Fruit fly (Drosophila melanogaster) whole organism, pupa: ENCODE data around the gene CG5516.

Experiments used
- CG10348 ChIP-seq: fragments of 200-800 bp; sonication (Bioruptor generic); IDR thresholded peaks from 2 replicates; pipeline ENCODE4 v1.3.6; 2022; ENCODE audit warnings: missing biosample characterization, missing genetic modification characterization
- CG12605 ChIP-seq: fragments of 200-800 bp; sonication (Bioruptor generic); IDR thresholded peaks from 2 replicates; pipeline ENCODE4 v1.3.6; 2022; ENCODE audit warnings: missing biosample characterization, missing genetic modification characterization
- CG13204 ChIP-seq: fragments of 200-800 bp; sonication (Bioruptor generic); optimal IDR thresholded peaks from 2 replicates; lab custom pipeline; 2018; ENCODE audit warnings: missing biosample characterization, mild to moderate bottlenecking, missing genetic modification characterization, moderate library complexity
- CG14655 ChIP-seq: fragments of 200-800 bp; sonication (Bioruptor generic); optimal IDR thresholded peaks from 3 replicates; lab custom pipeline; 2017; ENCODE audit warnings: mild to moderate bottlenecking, missing biosample characterization, missing genetic modification reagents, missing genetic modification characterization
- CG15710 ChIP-seq: fragments of 200-800 bp; sonication (Bioruptor generic); optimal IDR thresholded peaks from 2 replicates; lab custom pipeline; 2018; ENCODE audit warnings: missing biosample characterization, mild to moderate bottlenecking, missing genetic modification characterization, moderate library complexity
- CG17806 ChIP-seq: fragments of 200-800 bp; sonication (Bioruptor generic); optimal IDR thresholded peaks from 2 replicates; lab custom pipeline; 2018; ENCODE audit warnings: missing biosample characterization, mild to moderate bottlenecking, missing genetic modification characterization, moderate library complexity
- CG32121 ChIP-seq: fragments of 200-800 bp; sonication (Bioruptor generic); IDR thresholded peaks from 2 replicates; pipeline ENCODE4 v1.3.6; 2022; ENCODE audit warnings: missing biosample characterization, missing genetic modification characterization
- CG34367 ChIP-seq: fragments of 200-800 bp; sonication (Bioruptor generic); optimal IDR thresholded peaks from 2 replicates; lab custom pipeline; 2018; ENCODE audit warnings: missing biosample characterization, mild to moderate bottlenecking, missing genetic modification characterization
- CG4496 ChIP-seq: fragments of 200-800 bp; sonication (Bioruptor generic); IDR thresholded peaks from 3 replicates; pipeline ENCODE4 v1.3.6; 2022; ENCODE audit warnings: missing biosample characterization, missing genetic modification characterization
- CG8159 ChIP-seq: fragments of 200-800 bp; sonication (Bioruptor generic); optimal IDR thresholded peaks from 3 replicates; lab custom pipeline; 2018; ENCODE audit warnings: missing biosample characterization, mild to moderate bottlenecking, missing genetic modification characterization, moderate library complexity
- CG8301 ChIP-seq: fragments of 200-800 bp; sonication (Bioruptor generic); optimal IDR thresholded peaks from 2 replicates; lab custom pipeline; 2018; ENCODE audit warnings: missing biosample characterization, mild to moderate bottlenecking, missing genetic modification characterization
- CG9948 ChIP-seq: fragments of 200-800 bp; sonication (Bioruptor generic); optimal IDR thresholded peaks from 2 replicates; lab custom pipeline; 2018; ENCODE audit warnings: missing biosample characterization, mild to moderate bottlenecking, missing genetic modification characterization, moderate library complexity
- D1 ChIP-seq: fragments of 200-800 bp; sonication (Bioruptor generic); optimal IDR thresholded peaks from 2 replicates; lab custom pipeline; 2018; ENCODE audit warnings: missing biosample characterization, mild to moderate bottlenecking, missing genetic modification characterization, moderate library complexity
- EcR ChIP-seq: fragments of 200-800 bp; sonication (Bioruptor generic); optimal IDR thresholded peaks from 3 replicates; lab custom pipeline; 2019; ENCODE audit warnings: missing biosample characterization, missing genetic modification characterization, mild to moderate bottlenecking, moderate library complexity, missing genetic modification reagents
- Ets98B ChIP-seq: fragments of 200-800 bp; sonication (Bioruptor generic); IDR thresholded peaks from 2 replicates; pipeline ENCODE4 v1.3.6; 2022; ENCODE audit warnings: missing biosample characterization, missing genetic modification characterization
- Pif1A ChIP-seq: fragments of 200-800 bp; sonication (Bioruptor generic); optimal IDR thresholded peaks from 3 replicates; lab custom pipeline; 2016; ENCODE audit warnings: missing biosample characterization, missing genetic modification characterization
- Pif1B ChIP-seq: fragments of 200-800 bp; sonication (Bioruptor generic); optimal IDR thresholded peaks from 3 replicates; lab custom pipeline; 2016; ENCODE audit warnings: missing biosample characterization, missing genetic modification characterization
- Snoo ChIP-seq: fragments of 200-800 bp; sonication (Bioruptor generic); optimal IDR thresholded peaks from 3 replicates; lab custom pipeline; 2017; ENCODE audit warnings: missing biosample characterization, mild to moderate bottlenecking, missing genetic modification characterization, inconsistent platforms
- fd96Ca ChIP-seq: fragments of 200-800 bp; sonication (Bioruptor generic); IDR thresholded peaks from 3 replicates; pipeline ENCODE4 v1.3.6; 2022; ENCODE audit warnings: missing biosample characterization, missing genetic modification characterization
- gl ChIP-seq: fragments of 200-800 bp; sonication (Bioruptor generic); optimal IDR thresholded peaks from 2 replicates; lab custom pipeline; 2018; ENCODE audit warnings: missing biosample characterization, mild to moderate bottlenecking, missing genetic modification characterization
- rn ChIP-seq: fragments of 200-800 bp; sonication (Bioruptor generic); IDR thresholded peaks from 2 replicates; pipeline ENCODE4 v1.3.6; 2022; ENCODE audit warnings: missing biosample characterization, missing genetic modification characterization

Gene CG5516

DNA sequence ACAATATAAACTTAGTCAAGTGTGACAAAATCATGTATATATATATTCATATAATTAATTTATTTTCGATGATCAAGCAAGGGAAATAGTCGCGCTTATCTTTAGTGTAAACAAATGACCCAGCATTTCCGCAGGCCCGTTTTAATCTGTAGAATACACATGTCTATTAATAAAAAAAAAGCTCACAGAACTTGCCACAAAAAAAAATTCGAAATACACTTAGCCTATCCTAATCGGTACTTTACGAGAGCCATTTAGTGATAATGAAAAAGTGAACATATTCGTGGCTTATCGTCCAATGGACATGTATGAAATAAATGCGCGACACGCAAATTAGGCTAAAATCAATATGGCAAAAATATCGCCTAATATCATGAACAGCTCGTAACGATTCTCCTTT is 11.5 kb downstream of the CG5516 start:
- TF ChIP-seq CG14655 (GFP tag; lab: Kevin White, UChicago) (no peak), D1 (tag; lab: Kevin White, UChicago) (no peak), Ets98B (GFP tag; lab: Robert Waterston, UW) (no peak), CG15710 (no peak), Snoo (tag; lab: Kevin White, UChicago) (no peak), CG8159 (tag; lab: Kevin White, UChicago) (no peak), CG9948 (no peak), gl (no peak), Pif1A (GFP tag; lab: Kevin White, UChicago) (no peak)

DNA sequence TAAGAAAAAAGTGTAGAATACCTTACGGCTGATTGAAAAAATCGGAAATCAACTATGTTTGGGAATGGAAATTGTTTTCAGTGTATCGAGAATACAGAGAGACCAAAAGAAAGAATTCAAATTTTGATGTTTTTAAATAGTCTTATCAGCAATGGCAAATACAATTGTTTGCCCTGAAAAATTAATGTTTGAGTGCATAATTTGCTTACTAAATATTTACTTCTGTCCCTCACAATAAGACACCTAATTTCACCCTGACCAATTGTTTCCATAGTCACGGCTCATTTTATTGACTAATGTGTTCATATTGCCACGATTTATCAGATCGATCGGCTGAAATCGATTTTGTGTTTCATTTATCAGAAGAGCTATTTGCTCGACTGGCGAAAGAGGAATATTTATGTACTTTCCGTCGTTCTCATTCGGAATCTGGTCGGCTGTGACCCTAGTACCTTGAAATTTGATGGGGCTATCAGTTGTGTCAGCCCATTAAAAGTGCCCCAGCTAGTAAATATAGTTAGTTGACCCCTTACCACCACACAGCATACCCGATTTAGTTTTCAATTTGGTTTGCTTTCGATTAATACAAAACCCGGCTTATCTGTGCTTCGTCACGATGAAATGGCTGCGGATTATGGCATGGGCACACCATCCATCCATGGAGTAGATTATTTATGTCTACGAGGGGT is 20.0 kb downstream of the CG5516 start:
- TF ChIP-seq rn (GFP tag; lab: Robert Waterston, UW) (no peak), CG9948 (no peak), gl (no peak), CG14655 (GFP tag; lab: Kevin White, UChicago) (no peak), CG8159 (tag; lab: Kevin White, UChicago) (no peak), CG15710 (no peak), CG32121 (GFP tag; lab: Robert Waterston, UW) (no peak), CG10348 (no peak)

DNA sequence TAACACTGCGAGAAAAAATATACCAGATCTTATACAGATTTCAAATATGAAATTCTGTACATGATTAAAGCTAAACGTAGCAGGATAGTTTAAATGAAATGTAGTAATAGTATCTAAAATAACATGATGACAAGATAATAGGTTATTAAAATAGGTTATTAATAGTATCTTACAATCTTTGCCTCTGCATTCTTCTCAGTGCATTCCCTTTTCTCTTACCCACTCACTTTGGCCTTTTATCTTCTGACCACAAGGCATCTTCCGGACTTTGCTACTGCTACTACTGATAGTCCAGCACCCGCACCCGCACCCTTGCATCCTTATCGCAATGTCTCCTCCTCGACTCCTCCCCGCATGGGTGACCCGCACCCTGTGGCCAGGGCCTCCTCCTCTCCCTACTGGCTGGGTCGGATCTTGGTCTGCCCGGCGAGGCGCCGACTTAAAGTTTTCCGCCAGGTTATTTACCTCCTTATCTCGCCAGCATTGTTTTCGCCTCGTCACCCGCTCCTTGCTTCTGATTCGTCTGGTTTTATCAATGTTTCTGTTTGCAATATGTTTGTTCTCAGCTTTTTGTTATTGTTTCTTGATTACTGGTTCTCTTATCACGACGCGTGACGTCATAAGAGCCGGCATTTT is 20.9 kb downstream of the CG5516 start:
- peak; percentile 67; the same call in 2 of the 3 replicates for TF ChIP-seq fd96Ca (GFP tag; lab: Robert Waterston, UW)
- TF ChIP-seq CG34367, result peak; percentile 79
- peak; percentile 84 for TF ChIP-seq gl
- TF ChIP-seq CG14655 (GFP tag; lab: Kevin White, UChicago), result peak; percentile 82
- peak; percentile 90 for TF ChIP-seq CG8159 (tag; lab: Kevin White, UChicago)
- peak; percentile 34 for TF ChIP-seq D1 (tag; lab: Kevin White, UChicago)
- TF ChIP-seq EcR (GFP tag; lab: Kevin White, UChicago), result peak; percentile 91
- TF ChIP-seq CG10348, result no peak
- peak; percentile 76 for TF ChIP-seq CG17806 (tag; lab: Kevin White, UChicago)
- peak; percentile 69 for TF ChIP-seq Pif1A (GFP tag; lab: Kevin White, UChicago)
- peak; percentile 73 for TF ChIP-seq CG32121 (GFP tag; lab: Robert Waterston, UW)
- peak; percentile 84 for TF ChIP-seq CG15710
- TF ChIP-seq CG4496 (GFP tag; lab: Robert Waterston, UW), result peak; percentile 72
- TF ChIP-seq CG13204 (GFP tag; lab: Kevin White, UChicago), result peak; percentile 59
- TF ChIP-seq Pif1B (GFP tag; lab: Kevin White, UChicago), result peak; percentile 35
- TF ChIP-seq rn (GFP tag; lab: Robert Waterston, UW), result peak; percentile 58; the same call in 1 of the 2 replicates
- no peak; the same call in 1 of the 2 replicates for TF ChIP-seq CG12605 (GFP tag; lab: Robert Waterston, UW)
- TF ChIP-seq CG9948, result peak; percentile 76
- peak; percentile 84 for TF ChIP-seq CG8301 (tag; lab: Kevin White, UChicago)
- peak; percentile 66 for TF ChIP-seq Ets98B (GFP tag; lab: Robert Waterston, UW)
- peak; percentile 71 for TF ChIP-seq Snoo (tag; lab: Kevin White, UChicago)

DNA sequence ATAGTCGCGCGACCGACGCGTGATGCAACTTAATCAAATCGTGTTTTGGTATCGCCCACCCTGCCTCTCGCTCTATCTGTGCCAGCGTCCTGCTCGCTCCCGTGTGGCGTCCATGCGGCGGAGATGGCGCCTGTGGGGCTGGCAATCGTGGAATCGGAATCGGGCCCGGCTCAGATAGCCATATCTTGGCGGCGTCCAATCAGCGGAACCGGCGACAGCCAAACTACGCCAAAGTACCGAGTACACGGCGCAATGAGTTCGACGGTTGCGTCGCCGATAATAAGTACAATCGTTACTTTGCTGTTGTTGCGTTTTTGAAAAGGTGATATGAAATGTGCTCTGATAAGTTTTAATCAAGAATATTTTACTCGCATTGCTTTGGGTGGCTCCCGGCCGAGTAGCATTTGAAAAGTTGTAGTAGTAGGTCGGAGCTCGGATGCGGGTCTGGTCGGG is 22.1 kb downstream of the CG5516 start, which contains the start of gene srp:
srp (plus strand) TSS at position 391 of the 453 bp plus-strand sequence.
- TF ChIP-seq Ets98B (GFP tag; lab: Robert Waterston, UW) (no peak), CG8301 (tag; lab: Kevin White, UChicago) (no peak), CG4496 (GFP tag; lab: Robert Waterston, UW) (no peak), EcR (GFP tag; lab: Kevin White, UChicago) (peak; percentile 47), CG13204 (GFP tag; lab: Kevin White, UChicago) (no peak), CG34367 (no peak)

DNA sequence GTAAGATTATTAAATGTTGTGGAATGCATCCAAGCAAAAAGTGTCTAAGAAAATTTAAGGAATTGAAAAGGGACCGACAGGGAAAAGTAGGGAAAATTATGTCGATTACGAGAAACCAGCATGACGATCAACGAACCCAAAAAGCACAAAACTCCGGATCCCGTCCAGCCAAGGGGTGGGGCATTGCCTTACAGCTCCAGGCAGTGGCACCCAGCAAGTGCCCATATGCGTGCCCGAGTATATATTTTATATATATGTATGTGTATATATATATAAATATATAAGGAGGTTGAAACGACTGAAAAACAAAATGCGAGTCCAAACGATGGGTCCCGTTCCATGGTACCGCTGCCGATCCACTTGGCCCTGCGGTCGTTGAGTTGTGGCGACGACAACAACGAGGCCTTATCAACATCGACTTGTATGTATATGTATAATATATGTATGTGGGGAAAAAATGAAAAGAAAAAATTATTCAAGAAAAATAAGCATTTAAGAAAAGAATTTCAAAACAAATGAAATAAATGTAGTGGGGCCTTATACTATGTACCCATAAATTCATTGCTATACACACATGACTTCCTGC is 23.5 kb downstream of the CG5516 start:
- peak; percentile 26 for TF ChIP-seq CG8159 (tag; lab: Kevin White, UChicago)
- peak; percentile 20 for TF ChIP-seq CG15710
- TF ChIP-seq CG13204 (GFP tag; lab: Kevin White, UChicago), result peak; percentile 30
- TF ChIP-seq CG32121 (GFP tag; lab: Robert Waterston, UW), result no peak
- TF ChIP-seq CG4496 (GFP tag; lab: Robert Waterston, UW), result 0 out of 3 replicates have a peak, but pooled peaks have one; percentile 27
- TF ChIP-seq CG12605 (GFP tag; lab: Robert Waterston, UW), result peak; percentile 39; the same call in 1 of the 2 replicates
- peak; percentile 43 for TF ChIP-seq CG14655 (GFP tag; lab: Kevin White, UChicago)
- no peak for TF ChIP-seq D1 (tag; lab: Kevin White, UChicago)
- peak; percentile 14 for TF ChIP-seq CG9948
- TF ChIP-seq Ets98B (GFP tag; lab: Robert Waterston, UW), result no peak
- TF ChIP-seq Pif1A (GFP tag; lab: Kevin White, UChicago), result no peak
- no peak for TF ChIP-seq CG17806 (tag; lab: Kevin White, UChicago)
- peak; percentile 19 for TF ChIP-seq CG8301 (tag; lab: Kevin White, UChicago)
- no peak for TF ChIP-seq CG10348
- TF ChIP-seq rn (GFP tag; lab: Robert Waterston, UW), result no peak
- peak; percentile 26 for TF ChIP-seq gl
- peak; percentile 22 for TF ChIP-seq CG34367
- no peak for TF ChIP-seq Pif1B (GFP tag; lab: Kevin White, UChicago)
- TF ChIP-seq Snoo (tag; lab: Kevin White, UChicago), result no peak
- peak; percentile 64 for TF ChIP-seq EcR (GFP tag; lab: Kevin White, UChicago)
- no peak for TF ChIP-seq fd96Ca (GFP tag; lab: Robert Waterston, UW)
